Fruit fly (Drosophila melanogaster): ENCODE results near the gene Ho.

Ho gene

DNA sequence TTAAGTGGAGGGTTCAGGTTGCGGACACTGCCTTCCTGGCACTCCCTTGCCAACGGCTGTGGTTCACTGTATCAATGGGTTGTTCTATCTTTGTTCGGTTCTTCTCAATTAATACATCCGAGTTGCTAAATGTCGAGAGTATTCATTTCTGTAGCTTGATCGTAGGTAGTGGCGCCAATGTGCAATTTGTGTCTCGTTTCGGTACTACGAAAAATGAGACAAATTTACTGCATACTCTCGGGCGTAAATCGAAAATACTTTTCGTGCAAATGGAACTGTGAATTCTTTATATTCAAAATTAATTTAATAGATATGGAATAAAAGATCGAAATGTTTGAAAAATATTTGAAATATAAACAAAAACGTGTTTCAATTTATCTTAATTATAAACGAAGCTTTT lies 14.0 kb upstream of the Ho start:
- TF ChIP-seq CTCF (optimal IDR thresholded peaks at IDR 0.05) = peak; percentile 92
- no peak for TF ChIP-seq CG8478 (optimal IDR thresholded peaks at IDR 0.05)

DNA sequence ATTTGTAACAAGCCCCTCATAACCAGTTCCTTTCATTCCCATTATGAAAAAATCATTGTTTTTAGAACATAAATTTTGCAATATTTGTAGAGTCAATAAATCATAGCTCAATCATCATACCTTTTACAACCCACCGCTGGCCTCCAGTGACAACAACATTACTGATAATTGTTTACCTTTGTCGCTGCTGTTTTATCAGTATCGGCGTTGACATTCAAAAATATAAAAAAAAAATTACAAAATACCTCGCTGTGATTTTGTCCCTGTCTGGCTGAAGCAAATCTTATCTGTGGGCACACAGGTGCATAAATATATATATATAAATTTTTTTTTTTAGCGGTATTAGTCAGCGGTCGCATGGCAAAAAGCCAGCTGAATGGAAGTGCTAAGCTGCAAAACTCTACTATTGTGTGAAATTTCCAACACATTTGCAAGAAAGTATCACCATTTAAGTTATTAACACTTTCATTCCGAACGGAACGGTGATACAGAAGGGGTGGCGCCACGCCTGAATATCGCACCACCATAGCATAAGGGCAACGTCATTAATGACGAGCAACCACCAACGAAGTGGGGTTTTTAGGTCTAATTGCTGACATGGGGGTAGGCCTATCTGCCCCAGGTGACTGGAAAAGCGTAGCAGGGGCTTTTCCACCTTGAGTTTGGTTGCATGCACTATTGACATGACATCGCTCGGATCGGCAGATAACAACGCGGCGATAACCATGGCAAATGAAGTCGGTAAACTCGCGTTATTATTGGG lies 13.4 kb upstream of the Ho start:
- TF ChIP-seq CTCF (optimal IDR thresholded peaks at IDR 0.05) (no peak), CG8478 (optimal IDR thresholded peaks at IDR 0.05) (no peak)

DNA sequence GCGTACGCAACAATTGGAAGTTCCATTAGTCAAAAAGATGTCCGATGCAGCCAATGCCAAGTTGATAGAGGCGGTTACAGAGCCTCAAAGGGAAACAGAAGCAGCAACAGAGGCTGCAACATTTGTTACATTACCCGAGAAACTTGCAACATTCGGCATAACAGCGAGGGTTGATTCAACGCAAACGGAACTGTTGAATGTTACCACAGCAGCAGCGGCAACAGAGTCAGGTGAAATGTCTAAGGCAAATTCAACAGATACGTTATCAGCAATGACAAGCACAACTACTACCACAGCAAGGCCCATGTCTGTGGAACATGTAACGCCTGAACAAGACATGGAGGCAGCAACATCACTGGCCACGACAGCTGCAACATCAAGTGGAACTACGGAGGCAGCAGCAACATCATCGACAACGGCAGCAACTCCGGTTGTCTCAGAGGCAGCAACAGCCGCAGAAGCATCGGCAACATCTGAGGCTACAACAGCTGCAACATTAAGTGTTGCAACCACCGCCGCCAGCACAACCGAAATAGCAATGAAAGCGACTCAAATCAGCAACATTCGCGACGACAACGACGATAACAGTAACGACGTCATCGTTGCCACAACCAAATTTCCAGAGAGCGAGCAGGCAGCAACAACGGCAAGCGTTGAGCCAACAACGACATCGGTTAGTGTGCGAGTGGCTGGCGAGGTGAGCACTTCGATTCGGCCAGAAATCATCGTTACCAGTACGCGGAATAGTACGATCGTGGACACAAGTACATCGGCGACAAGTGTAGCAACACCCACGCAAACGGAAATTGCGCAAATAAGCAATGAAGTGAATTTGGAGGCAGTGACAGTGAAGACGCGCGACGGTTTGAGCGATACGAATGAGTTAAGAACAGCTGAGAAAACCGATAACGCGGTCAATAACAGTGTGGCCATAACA lies 10.3 kb upstream of the Ho start:
- no peak for TF ChIP-seq CTCF (optimal IDR thresholded peaks at IDR 0.05)
- no peak for TF ChIP-seq CG8478 (optimal IDR thresholded peaks at IDR 0.05)

DNA sequence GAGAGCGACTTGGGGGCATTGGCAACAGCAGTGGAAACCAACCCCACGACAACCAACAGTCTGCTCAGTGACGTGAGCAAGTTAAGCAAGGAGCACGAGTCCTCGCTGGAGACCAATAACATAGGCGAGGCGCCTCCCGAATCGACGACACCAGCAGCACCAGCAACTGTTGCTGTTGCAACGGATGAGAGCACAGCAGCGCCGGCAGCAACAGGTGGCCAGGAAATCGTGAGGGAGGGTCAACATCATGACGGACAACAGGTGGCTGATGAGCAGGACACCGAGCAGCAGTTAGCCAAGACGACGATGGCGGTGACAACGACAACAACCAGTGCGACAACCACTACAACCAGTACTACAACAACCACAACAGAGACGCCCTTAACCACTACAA lies 9.6 kb upstream of the Ho start:
- no peak for TF ChIP-seq CTCF (optimal IDR thresholded peaks at IDR 0.05)
- TF ChIP-seq CG8478 (optimal IDR thresholded peaks at IDR 0.05) = no peak

DNA sequence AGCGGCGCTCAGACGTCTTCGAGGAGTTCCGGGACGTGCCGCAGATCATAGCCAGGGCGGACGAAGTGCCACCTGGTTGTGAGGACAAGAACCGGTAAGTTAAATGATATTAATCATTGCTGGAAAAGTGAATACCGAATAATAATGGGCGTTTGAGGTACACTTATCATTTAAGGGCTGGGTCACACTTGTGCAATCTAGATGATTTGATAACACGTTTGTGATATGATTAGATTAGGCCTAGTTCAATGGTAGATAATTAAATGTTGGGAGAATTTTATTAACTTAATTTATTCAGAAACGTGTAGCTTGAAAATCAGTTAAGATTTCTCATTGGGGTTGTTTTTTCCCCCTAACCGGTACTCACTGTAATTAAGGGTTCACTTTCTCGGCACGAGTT lies 8.7 kb upstream of the Ho start:
- TF ChIP-seq CTCF (optimal IDR thresholded peaks at IDR 0.05) (no peak), CG8478 (optimal IDR thresholded peaks at IDR 0.05) (no peak)

dm6 chr3R:11671784-11672183 lies 7.8 kb upstream of the Ho start:
- TF ChIP-seq CTCF (optimal IDR thresholded peaks at IDR 0.05) (no peak), CG8478 (optimal IDR thresholded peaks at IDR 0.05) (no peak)

dm6 chr3R:11673955-11674663 lies 5.4 kb upstream of the Ho start, which contains the start of gene CG14715:
TSS of gene CG14715 (plus strand) at chr3R:11674221.
- TF ChIP-seq CTCF (optimal IDR thresholded peaks at IDR 0.05) (no peak), CG8478 (optimal IDR thresholded peaks at IDR 0.05) (no peak)

dm6 chr3R:11678016-11678415 lies 1.5 kb upstream of the Ho start, which contains the start of gene CG18476:
TSS of gene CG18476 (minus strand) at chr3R:11678116.
- no peak for TF ChIP-seq CTCF (optimal IDR thresholded peaks at IDR 0.05)
- TF ChIP-seq CG8478 (optimal IDR thresholded peaks at IDR 0.05) = no peak

- TF ChIP-seq CTCF (optimal IDR thresholded peaks at IDR 0.05) = no peak
- no peak for TF ChIP-seq CG8478 (optimal IDR thresholded peaks at IDR 0.05)
These were observed 4.1 kb downstream of the Ho start for dm6 chr3R:11683675-11684074.

- TF ChIP-seq CG8478 (optimal IDR thresholded peaks at IDR 0.05) (no peak), CTCF (optimal IDR thresholded peaks at IDR 0.05) (no peak)
These were observed 4.8 kb downstream of the Ho start, which contains the start of gene CG6830 for dm6 chr3R:11684316-11684715. TSS of gene CG6830 (minus strand) at chr3R:11684342.

DNA sequence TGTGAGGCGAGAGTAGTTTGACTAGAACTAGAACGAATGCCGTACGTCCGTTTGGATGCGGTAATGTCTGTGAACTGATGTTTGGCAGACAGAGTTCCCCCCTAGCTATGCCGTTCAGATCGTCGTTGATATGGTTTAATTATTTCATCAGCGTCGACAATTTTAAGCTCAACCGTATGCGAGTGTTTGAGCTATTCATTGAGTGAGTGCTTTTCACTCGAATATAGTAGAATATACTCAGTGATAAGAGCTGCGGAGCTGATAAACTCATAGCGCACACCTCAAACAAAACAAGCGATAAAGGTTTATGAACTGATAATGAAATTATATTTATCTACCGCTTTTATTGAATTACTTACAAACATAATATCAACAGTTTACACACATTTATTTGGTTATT lies 8.5 kb downstream of the Ho start, which contains the start of gene CG6834:
Gene CG6834 (minus strand): TSS at position 79 of the 400 bp plus-strand sequence.
- TF ChIP-seq CTCF (optimal IDR thresholded peaks at IDR 0.05) = no peak
- TF ChIP-seq CG8478 (optimal IDR thresholded peaks at IDR 0.05) = no peak

DNA sequence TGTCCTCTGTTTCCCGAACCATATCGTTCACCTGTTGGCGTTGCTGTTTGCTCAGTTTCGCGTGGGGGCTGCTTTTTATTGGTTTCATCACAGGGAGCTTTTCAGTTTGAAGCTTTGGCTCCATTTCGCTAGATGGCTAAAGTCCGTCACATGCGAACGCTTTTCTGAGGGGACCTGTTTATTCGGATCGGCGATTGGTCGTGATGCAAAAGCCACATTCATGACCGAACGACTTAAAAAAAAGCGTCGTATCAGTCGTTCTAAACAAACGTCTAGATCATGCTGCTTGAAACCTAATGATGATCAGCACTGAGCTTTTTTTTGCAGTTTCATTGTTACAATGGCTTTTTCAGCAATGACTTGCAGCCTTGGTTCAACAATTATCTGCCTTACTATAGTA lies 10.4 kb downstream of the Ho start, which contains the start of gene CG6908:
Gene CG6908 (minus strand): TSS at position 152 of the 400 bp plus-strand sequence.
- TF ChIP-seq CG8478 (optimal IDR thresholded peaks at IDR 0.05) (no peak), CTCF (optimal IDR thresholded peaks at IDR 0.05) (no peak)

DNA sequence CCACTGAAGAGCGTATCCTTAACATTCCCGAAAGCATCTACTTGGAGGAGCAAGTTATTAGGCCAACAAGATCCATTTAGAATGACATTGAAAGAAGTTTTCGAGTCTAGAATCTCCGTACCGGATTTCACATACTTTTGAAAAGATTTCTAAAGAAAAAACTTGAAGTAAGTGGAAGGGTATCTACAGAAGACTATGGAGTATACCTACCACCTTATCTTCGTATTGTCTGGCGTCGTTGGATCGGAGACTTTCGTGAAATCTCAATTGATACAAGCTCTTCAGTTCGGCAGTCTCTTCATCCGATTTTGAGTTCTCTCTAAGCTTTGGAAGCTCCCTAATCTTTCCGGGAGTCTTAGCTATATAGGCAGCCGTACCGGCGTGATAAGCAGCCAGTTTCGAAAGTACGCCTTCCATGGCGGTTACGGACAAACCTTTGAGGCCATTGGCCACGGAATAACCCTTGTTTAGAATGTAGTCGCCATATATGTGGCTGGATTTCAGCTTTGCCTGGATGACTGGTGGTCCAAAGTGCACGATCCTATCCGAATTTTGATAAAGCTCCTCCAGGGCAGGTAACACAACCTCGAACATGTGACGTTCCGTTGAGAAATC lies 11.4 kb downstream of the Ho start:
- TF ChIP-seq CTCF (optimal IDR thresholded peaks at IDR 0.05) (no peak), CG8478 (optimal IDR thresholded peaks at IDR 0.05) (no peak)

DNA sequence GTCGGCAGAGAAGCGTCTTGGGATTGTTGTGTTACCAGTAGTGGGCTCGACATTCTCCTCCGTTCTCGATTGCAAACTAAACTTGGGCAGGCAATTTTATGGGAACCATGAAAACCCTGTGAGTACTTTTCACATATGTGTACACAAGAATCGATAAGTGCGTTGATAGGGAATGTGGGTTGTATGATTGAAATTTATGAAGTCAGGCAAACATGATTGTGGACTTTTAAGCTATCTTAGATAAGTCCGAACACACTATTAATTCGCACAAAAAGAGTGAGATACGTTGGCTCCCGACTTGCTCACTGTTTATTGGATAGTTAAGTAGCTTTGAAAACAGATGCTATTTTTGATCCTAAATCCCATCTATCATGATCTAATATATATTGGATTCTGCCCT lies 12.2 kb downstream of the Ho start, which contains the start of gene CG18765:
Gene CG18765 (minus strand): TSS at position 53 of the 400 bp plus-strand sequence.
- TF ChIP-seq CTCF (optimal IDR thresholded peaks at IDR 0.05) = no peak
- TF ChIP-seq CG8478 (optimal IDR thresholded peaks at IDR 0.05) = no peak
